Fruit fly (Drosophila melanogaster) whole organism, embryonic: ENCODE measurements around the gene slmo.

Experiments
- Abd-B ChIP-seq: fragments of 200-800 bp; sonication (Bioruptor generic); optimal IDR thresholded peaks from 2 replicates; lab custom pipeline; 2018; ENCODE audit warnings: missing biosample characterization, mild to moderate bottlenecking, missing genetic modification characterization, moderate library complexity
- Atf6 ChIP-seq: fragments of 200-800 bp; sonication (Bioruptor generic); IDR thresholded peaks from 2 replicates; pipeline ENCODE4 v1.3.6; 2022; ENCODE audit warnings: missing biosample characterization, missing genetic modification characterization
- CG10147 ChIP-seq: fragments of 200-800 bp; sonication (Bioruptor generic); optimal IDR thresholded peaks from 2 replicates; lab custom pipeline; 2019; ENCODE audit warnings: missing biosample characterization, mild to moderate bottlenecking, missing genetic modification characterization, moderate library complexity
- CG10209 ChIP-seq: fragments of 200-800 bp; sonication (Bioruptor generic); optimal IDR thresholded peaks from 3 replicates; lab custom pipeline; 2017; ENCODE audit warnings: missing biosample characterization, mild to moderate bottlenecking, missing genetic modification characterization, missing genetic modification reagents
- CG10267 ChIP-seq: fragments of 200-800 bp; sonication (Bioruptor generic); optimal IDR thresholded peaks from 2 replicates; lab custom pipeline; 2018; ENCODE audit warnings: missing biosample characterization, mild to moderate bottlenecking, missing genetic modification characterization, moderate library complexity
- CG10431 ChIP-seq: fragments of 200-800 bp; sonication (Bioruptor generic); optimal IDR thresholded peaks from 3 replicates; lab custom pipeline; 2018; ENCODE audit warnings: missing biosample characterization, mild to moderate bottlenecking, missing genetic modification characterization
- CG10979 ChIP-seq: fragments of 200-800 bp; sonication (Bioruptor generic); optimal IDR thresholded peaks from 2 replicates; lab custom pipeline; 2018; ENCODE audit warnings: missing biosample characterization, mild to moderate bottlenecking, missing genetic modification characterization, moderate library complexity
- CG1233 ChIP-seq: fragments of 200-800 bp; sonication (Bioruptor generic); optimal IDR thresholded peaks from 4 replicates; lab custom pipeline; 2018; ENCODE audit warnings: missing biosample characterization, mild to moderate bottlenecking, missing genetic modification characterization
- CG13424 ChIP-seq: fragments of 200-800 bp; sonication (Bioruptor generic); optimal IDR thresholded peaks from 2 replicates; lab custom pipeline; 2019; ENCODE audit warnings: missing biosample characterization, mild to moderate bottlenecking, missing genetic modification characterization, moderate library complexity
- CG13894 ChIP-seq: fragments of 200-800 bp; sonication (Bioruptor generic); optimal IDR thresholded peaks from 3 replicates; lab custom pipeline; 2018; ENCODE audit warnings: missing biosample characterization, mild to moderate bottlenecking, missing genetic modification characterization, moderate library complexity
- CG14710 ChIP-seq: fragments of 200-800 bp; sonication (Bioruptor generic); optimal IDR thresholded peaks from 3 replicates; lab custom pipeline; 2019; ENCODE audit warnings: missing biosample characterization, mild to moderate bottlenecking, missing genetic modification characterization, moderate library complexity
- CG15601 ChIP-seq: fragments of 200-800 bp; sonication (Bioruptor generic); optimal IDR thresholded peaks from 3 replicates; lab custom pipeline; 2019; ENCODE audit warnings: missing biosample characterization, mild to moderate bottlenecking, missing genetic modification characterization, moderate library complexity
- CG15696 ChIP-seq: fragments of 200-800 bp; sonication (Bioruptor generic); optimal IDR thresholded peaks from 2 replicates; lab custom pipeline; 2019; ENCODE audit warnings: missing biosample characterization, mild to moderate bottlenecking, missing genetic modification characterization, moderate library complexity
- CG17802 ChIP-seq: fragments of 200-800 bp; sonication (Bioruptor generic); optimal IDR thresholded peaks from 2 replicates; lab custom pipeline; 2018; ENCODE audit warnings: missing biosample characterization, mild to moderate bottlenecking, missing genetic modification characterization, moderate library complexity
- CG18262 ChIP-seq: fragments of 200-800 bp; optimal IDR thresholded peaks from 3 replicates; lab custom pipeline; 2019; ENCODE audit warnings: missing biosample characterization, mild to moderate bottlenecking, missing genetic modification characterization, moderate library complexity
- CG2120 ChIP-seq: fragments of 200-800 bp; sonication (Bioruptor generic); optimal IDR thresholded peaks from 3 replicates; lab custom pipeline; 2016; ENCODE audit warnings: missing biosample characterization, missing genetic modification characterization
- CG3726 ChIP-seq: fragments of 200-800 bp; sonication (Bioruptor generic); IDR thresholded peaks from 3 replicates; pipeline ENCODE4, ENCODE4 v1.3.6; 2022; ENCODE audit warnings: missing biosample characterization, missing genetic modification characterization
- CG7556 ChIP-seq: fragments of 200-800 bp; sonication (Bioruptor generic); optimal IDR thresholded peaks from 2 replicates; lab custom pipeline; 2017; ENCODE audit warnings: missing biosample characterization, mild to moderate bottlenecking, missing genetic modification characterization
- CG8944 ChIP-seq: fragments of 200-800 bp; sonication (Bioruptor generic); optimal IDR thresholded peaks from 3 replicates; lab custom pipeline; 2016; ENCODE audit warnings: missing biosample characterization, missing genetic modification characterization
- CG9797 ChIP-seq: fragments of 200-800 bp; sonication (Bioruptor generic); optimal IDR thresholded peaks from 3 replicates; lab custom pipeline; 2018; ENCODE audit warnings: missing biosample characterization, mild to moderate bottlenecking, missing genetic modification characterization
- CG9817 ChIP-seq: fragments of 200-800 bp; sonication (Bioruptor generic); optimal IDR thresholded peaks from 2 replicates; lab custom pipeline; 2018; ENCODE audit warnings: missing biosample characterization, mild to moderate bottlenecking, missing genetic modification characterization, moderate library complexity
- D19B ChIP-seq: fragments of 200-800 bp; sonication (Bioruptor generic); optimal IDR thresholded peaks from 2 replicates; lab custom pipeline; 2017; ENCODE audit warnings: missing biosample characterization, mild to moderate bottlenecking, missing genetic modification characterization
- Doc3 ChIP-seq: fragments of 200-800 bp; sonication (Bioruptor generic); IDR thresholded peaks from 3 replicates; pipeline ENCODE4 v1.3.6; 2022; ENCODE audit warnings: missing biosample characterization, missing genetic modification characterization; ENCODE audit not compliant: partially characterized antibody
- E2f1 ChIP-seq: fragments of 200-800 bp; sonication (Bioruptor generic); IDR thresholded peaks from 2 replicates; pipeline ENCODE4 v1.3.6; 2022; ENCODE audit warnings: missing biosample characterization, missing genetic modification characterization
- Eip74EF ChIP-seq, 2 experiments: fragments of 200-800 bp in 1 of 2; fragments of >200 bp in 1 of 2; sonication (Bioruptor generic) in 1 of 2; optimal IDR thresholded peaks; 2 replicates each; lab custom pipeline; 2017 to 2019; ENCODE audit warnings: missing biosample characterization in 2 of 2, missing genetic modification characterization in 2 of 2, mild to moderate bottlenecking in 1 of 2, moderate library complexity in 1 of 2
- Fer2 ChIP-seq: fragments of 200-800 bp; sonication (Bioruptor generic); optimal IDR thresholded peaks from 2 replicates; lab custom pipeline; 2018; ENCODE audit warnings: missing biosample characterization, mild to moderate bottlenecking, missing genetic modification characterization, moderate library complexity
- Hand ChIP-seq: fragments of 200-800 bp; sonication (Bioruptor generic); optimal IDR thresholded peaks from 2 replicates; lab custom pipeline; 2017; ENCODE audit warnings: mild to moderate bottlenecking, missing biosample characterization, missing genetic modification reagents, missing genetic modification characterization
- Lim3 ChIP-seq: fragments of 200-800 bp; sonication (Bioruptor generic); IDR thresholded peaks from 2 replicates; pipeline ENCODE4 v1.3.6; 2022; ENCODE audit warnings: missing biosample characterization, missing genetic modification characterization
- Mes4 ChIP-seq: fragments of 200-800 bp; sonication (Bioruptor generic); optimal IDR thresholded peaks from 2 replicates; lab custom pipeline; 2016; ENCODE audit warnings: missing biosample characterization, missing genetic modification characterization
- Ptx1 ChIP-seq: fragments of 200-800 bp; sonication (Bioruptor generic); IDR thresholded peaks from 2 replicates; pipeline ENCODE4 v1.3.6; 2022; ENCODE audit warnings: missing biosample characterization, missing genetic modification characterization
- Rfx ChIP-seq: fragments of 200-800 bp; sonication (Bioruptor generic); IDR thresholded peaks from 2 replicates; pipeline ENCODE4 v1.3.6; 2022; ENCODE audit warnings: missing biosample characterization, missing genetic modification characterization
- Stat92E ChIP-seq, 3 experiments: fragments of >200 bp in 2 of 3; fragments of 200-800 bp in 1 of 3; sonication (Bioruptor generic) in 1 of 3; optimal IDR thresholded peaks; 2 replicates each; lab custom pipeline; 2017 to 2019; ENCODE audit warnings: missing biosample characterization in 3 of 3, missing genetic modification characterization in 3 of 3, mild to moderate bottlenecking in 1 of 3, moderate library complexity in 1 of 3
- ato ChIP-seq: fragments of 200-800 bp; sonication (Bioruptor generic); IDR thresholded peaks from 2 replicates; pipeline ENCODE4 v1.3.6; 2022; ENCODE audit warnings: missing biosample characterization, missing genetic modification characterization; ENCODE audit not compliant: partially characterized antibody
- dati ChIP-seq: fragments of 200-800 bp; sonication (Bioruptor generic); IDR thresholded peaks from 2 replicates; pipeline ENCODE4 v1.3.6; 2022; ENCODE audit warnings: missing biosample characterization, missing genetic modification characterization
- fd3F ChIP-seq: fragments of 200-800 bp; sonication (Bioruptor generic); optimal IDR thresholded peaks from 2 replicates; lab custom pipeline; 2018; ENCODE audit warnings: missing biosample characterization, mild to moderate bottlenecking, missing genetic modification characterization, moderate library complexity
- gsb ChIP-seq: fragments of 200-800 bp; sonication (Bioruptor generic); IDR thresholded peaks from 2 replicates; pipeline ENCODE4 v1.3.6; 2022; ENCODE audit warnings: missing biosample characterization, missing genetic modification characterization
- her ChIP-seq: fragments of 200-800 bp; sonication (Bioruptor generic); optimal IDR thresholded peaks from 2 replicates; lab custom pipeline; 2016; ENCODE audit warnings: missing biosample characterization, missing genetic modification characterization
- inv ChIP-seq: fragments of 200-800 bp; sonication (Bioruptor generic); IDR thresholded peaks from 2 replicates; pipeline ENCODE4 v1.3.6; 2022; ENCODE audit warnings: missing biosample characterization, missing genetic modification characterization; ENCODE audit not compliant: partially characterized antibody
- klu ChIP-seq: fragments of 200-800 bp; sonication (Bioruptor generic); IDR thresholded peaks from 2 replicates; pipeline ENCODE4 v1.3.6; 2022; ENCODE audit warnings: missing biosample characterization, missing genetic modification characterization
- lab ChIP-seq: fragments of 200-800 bp; sonication (Bioruptor generic); optimal IDR thresholded peaks from 3 replicates; lab custom pipeline; 2017; ENCODE audit warnings: missing biosample characterization, missing genetic modification characterization, mild to moderate bottlenecking, moderate library complexity, missing genetic modification reagents
- lbe ChIP-seq: fragments of 200-800 bp; sonication (Bioruptor generic); optimal IDR thresholded peaks from 2 replicates; lab custom pipeline; 2016; ENCODE audit warnings: missing biosample characterization, mild to moderate bottlenecking, missing genetic modification characterization
- nerfin-2 ChIP-seq: fragments of 200-800 bp; sonication (Bioruptor generic); IDR thresholded peaks from 2 replicates; pipeline ENCODE4 v1.3.6; 2022; ENCODE audit warnings: missing biosample characterization, missing genetic modification characterization; ENCODE audit not compliant: partially characterized antibody
- pan ChIP-seq, 4 experiments: fragments of >200 bp in 3 of 4; fragments of 200-800 bp in 1 of 4; sonication (Bioruptor generic) in 1 of 4; optimal IDR thresholded peaks in 3 of 4; IDR thresholded peaks in 1 of 4; 2 replicates each; pipeline versions ENCODE4 v1.3.6 to Lab custom; 2017 to 2022; ENCODE audit warnings: missing biosample characterization in 2 of 4, missing genetic modification characterization in 2 of 4, mixed read lengths in 1 of 4
- repo ChIP-seq: fragments of 200-800 bp; sonication (Bioruptor generic); optimal IDR thresholded peaks from 2 replicates; lab custom pipeline; 2016; ENCODE audit warnings: missing biosample characterization, missing genetic modification characterization
- sens ChIP-seq: fragments of 200-800 bp; sonication (Bioruptor generic); peaks from one replicate; lab custom pipeline; 2016; ENCODE audit warnings: missing biosample characterization, missing genetic modification characterization
- sr ChIP-seq: fragments of 200-800 bp; sonication (Bioruptor generic); IDR thresholded peaks from 3 replicates; pipeline ENCODE4 v1.3.6; 2022; ENCODE audit warnings: missing biosample characterization, missing genetic modification characterization
- tgo ChIP-seq: fragments of 200-800 bp; sonication (Bioruptor generic); IDR thresholded peaks from 3 replicates; pipeline ENCODE4 v1.3.6; 2022; ENCODE audit warnings: missing biosample characterization, missing genetic modification characterization
- trh ChIP-seq: fragments of 200-800 bp; sonication (Bioruptor generic); optimal IDR thresholded peaks from 2 replicates; lab custom pipeline; 2016; ENCODE audit warnings: missing biosample characterization, missing genetic modification characterization
- tup ChIP-seq: fragments of 200-800 bp; sonication (Bioruptor generic); optimal IDR thresholded peaks from 2 replicates; lab custom pipeline; 2016; ENCODE audit warnings: missing biosample characterization, mild to moderate bottlenecking, missing genetic modification characterization, moderate library complexity
- yki ChIP-seq: fragments of >200 bp; optimal IDR thresholded peaks from 3 replicates; lab custom pipeline; 2018

Gene slmo

DNA sequence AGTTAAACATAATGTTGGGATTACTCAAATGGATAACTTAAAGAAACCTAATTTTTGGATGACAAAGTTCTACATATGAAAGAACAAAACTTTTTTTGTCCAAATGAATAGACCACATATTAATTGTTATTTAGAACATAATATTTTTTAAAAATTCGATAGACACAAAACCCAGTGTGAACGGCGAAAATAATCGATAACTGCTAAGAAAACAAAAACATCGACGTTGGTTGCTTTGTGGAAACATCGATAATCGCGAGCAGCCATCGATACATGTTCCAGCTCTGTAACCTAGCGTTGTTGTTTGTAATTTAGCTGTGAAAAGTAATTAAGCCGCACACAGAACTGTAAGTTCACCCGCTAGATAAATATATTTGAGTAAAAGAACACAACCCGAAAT, 2.1 kb upstream of the slmo start, which contains the start of gene CG9135 (continued):
- TF ChIP-seq dati (GFP tag; lab: Robert Waterston, UW) (no peak), trh (no peak), inv (GFP tag; lab: Robert Waterston, UW) (peak; percentile 98), CG10209 (GFP tag; lab: Kevin White, UChicago) (no peak), Mes4 (GFP tag; lab: Kevin White, UChicago) (no peak), CG18262 (no peak), Fer2 (tag; lab: Kevin White, UChicago) (no peak), Stat92E (GFP tag; optimal IDR thresholded peaks at IDR 0.05; lab: Kevin White, UChicago) (no peak), CG15601 (peak; percentile 11), lbe (no peak), CG10979 (tag; lab: Kevin White, UChicago) (no peak), sens (GFP tag; lab: Kevin White, UChicago) (no peak), yki (no peak), CG10267 (peak; percentile 19), nerfin-2 (peak; percentile 99), ato (GFP tag; lab: Robert Waterston, UW) (peak; percentile 99), Eip74EF (GFP tag; optimal IDR thresholded peaks at IDR 0.05; lab: Kevin White, UChicago) (no peak), CG10431 (no peak), D19B (GFP tag; lab: Kevin White, UChicago) (no peak), CG1233 (GFP tag; lab: Kevin White, UChicago) (no peak), tup (GFP tag; lab: Kevin White, UChicago) (no peak), CG14710 (peak; percentile 88), pan (optimal IDR thresholded peaks at IDR 0.05; lab: Kevin White, UChicago) (no peak), pan (GFP tag; optimal IDR thresholded peaks at IDR 0.05 in 1 of 2, IDR thresholded peaks at IDR 0.05 in 1 of 2) (no peak), CG3726 (GFP tag; lab: Robert Waterston, UW) (no peak), klu (GFP tag; lab: Robert Waterston, UW) (no peak), her (GFP tag; lab: Kevin White, UChicago) (no peak), gsb (GFP tag; lab: Robert Waterston, UW) (no peak), CG10147 (no peak), Doc3 (peak; percentile 97), lab (GFP tag; lab: Kevin White, UChicago) (no peak), CG13424 (tag; lab: Kevin White, UChicago) (no peak), fd3F (GFP tag; lab: Kevin White, UChicago) (no peak), Ptx1 (no peak), CG8944 (no peak), Rfx (GFP tag; lab: Robert Waterston, UW) (peak; percentile 62), CG9817 (no peak), sr (no peak), CG15696 (no peak), Lim3 (no peak), Hand (GFP tag; lab: Kevin White, UChicago) (no peak), Abd-B (GFP tag; lab: Kevin White, UChicago) (no peak), CG7556 (GFP tag; lab: Kevin White, UChicago) (no peak), CG17802 (tag; lab: Kevin White, UChicago) (peak; percentile 83), E2f1 (GFP tag; lab: Robert Waterston, UW) (no peak), CG13894 (no peak), tgo (GFP tag; lab: Robert Waterston, UW) (no peak), CG2120 (no peak), repo (GFP tag; lab: Kevin White, UChicago) (no peak), CG9797 (peak; percentile 15), Atf6 (GFP tag; lab: Robert Waterston, UW) (no peak)
